Worm (Caenorhabditis elegans): ENCODE results near the gene mltn-12.

ce11 chrIV:9002636-9003035, 9.8 kb downstream of the mltn-12 start, which contains the start of gene C53D6.8:
- no peak for TF ChIP-seq flt-1 (GFP tag; IDR thresholded peaks at IDR 0.05)
- no peak for TF ChIP-seq med-1 (GFP tag; optimal IDR thresholded peaks at IDR 0.05; ENCODE audit: insufficient read depth)
- TF ChIP-seq tab-1 (GFP tag; IDR thresholded peaks at IDR 0.05) = no peak

Measured in whole organism, midembryonic.